Fruit fly (Drosophila melanogaster): Measurements from ENCODE around the gene CG5478.

Gene CG5478

DNA sequence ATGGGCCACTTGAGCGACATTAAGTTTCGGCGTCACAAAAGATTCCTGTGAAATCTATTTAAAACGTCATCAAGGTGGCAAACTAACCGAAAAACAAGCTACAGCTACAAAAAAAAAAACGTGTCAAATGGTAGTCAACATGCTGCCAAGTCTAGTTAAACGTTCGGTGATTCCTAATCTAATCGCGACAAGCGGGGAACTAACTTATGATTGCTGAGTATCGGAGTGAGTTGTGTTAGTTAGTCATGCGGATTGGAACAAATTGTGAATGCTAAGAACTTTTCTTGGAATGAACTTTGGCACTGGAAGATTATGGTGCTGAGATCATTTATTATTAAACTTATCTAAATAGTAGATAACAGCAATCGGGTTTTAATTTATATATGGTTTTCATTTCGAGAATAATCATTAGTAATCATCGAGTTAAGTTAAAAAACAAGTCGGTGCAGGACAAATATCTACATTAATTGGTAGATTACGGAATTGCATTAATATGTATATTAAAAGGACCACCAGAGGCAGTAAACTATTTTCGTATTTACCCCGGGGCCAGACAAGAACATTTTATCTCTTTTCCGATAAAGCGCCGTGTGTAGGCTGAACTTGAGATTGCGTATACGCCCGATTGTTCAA is 42.2 kb downstream of the CG5478 start:
- TF ChIP-seq fd96Ca (GFP tag; IDR thresholded peaks at IDR 0.05): no peak

Data from whole organism, pupa.